Worm (Caenorhabditis elegans): ENCODE measurements around the gene H25K10.1.

The H25K10.1 gene

ce11 chrIV:16230464-16230863, 28.3 kb downstream of the H25K10.1 start:
- TF ChIP-seq hrde-1 (tag; optimal IDR thresholded peaks at IDR 0.05; ENCODE audit: borderline replicate concordance) (no peak), let-526 (GFP tag; IDR thresholded peaks at IDR 0.05) (no peak), T07F8.4 (tag; optimal IDR thresholded peaks at IDR 0.05) (no peak), Y53F4B.3 (GFP tag; IDR thresholded peaks at IDR 0.05) (no peak), unc-62 (GFP tag; optimal IDR thresholded peaks at IDR 0.05) (no peak), hlh-12 (tag; optimal IDR thresholded peaks at IDR 0.05) (no peak), xnd-1 (tag; optimal IDR thresholded peaks at IDR 0.05) (no peak), lsl-1 (GFP tag; optimal IDR thresholded peaks at IDR 0.05) (no peak), tbp1 (GFP tag; optimal IDR thresholded peaks at IDR 0.05) (no peak), nfya-1 (tag; optimal IDR thresholded peaks at IDR 0.05; ENCODE audit: borderline replicate concordance, insufficient read depth) (no peak), Y79H2A.3 (GFP tag; conservative IDR thresholded peaks at IDR 0.05) (no peak)

ce11 chrIV:16233028-16233427, 30.9 kb downstream of the H25K10.1 start, which contains the start of the genes hpa-1 and irld-39:
hpa-1 (minus strand) TSS chrIV:16233128.
irld-39 (plus strand) TSS chrIV:16233148.
- TF ChIP-seq ztf-28 (GFP tag; IDR thresholded peaks at IDR 0.05) (no peak), hlh-12 (tag; optimal IDR thresholded peaks at IDR 0.05) (no peak), nfya-1 (tag; optimal IDR thresholded peaks at IDR 0.05; ENCODE audit: borderline replicate concordance, insufficient read depth) (no peak), hmg-20 (GFP tag; IDR thresholded peaks at IDR 0.05) (no peak), lsl-1 (GFP tag; optimal IDR thresholded peaks at IDR 0.05) (no peak), Y79H2A.3 (GFP tag; conservative IDR thresholded peaks at IDR 0.05) (no peak), nhr-27 (tag; optimal IDR thresholded peaks at IDR 0.05) (no peak), Y67H2A.10 (GFP tag; conservative IDR thresholded peaks at IDR 0.05) (no peak), F23B12.7 (tag; optimal IDR thresholded peaks at IDR 0.05; ENCODE audit: insufficient read depth) (no peak), ets-4 (GFP tag; optimal IDR thresholded peaks at IDR 0.05) (no peak), lin-40 (tag; optimal IDR thresholded peaks at IDR 0.05) (no peak), Y95B8A.8 (GFP tag; IDR thresholded peaks at IDR 0.05) (no peak), egl-44 (GFP tag; IDR thresholded peaks at IDR 0.05) (no peak), madf-3 (GFP tag; IDR thresholded peaks at IDR 0.05) (no peak), athp-1 (tag; optimal IDR thresholded peaks at IDR 0.05) (no peak), mel-28 (tag; optimal IDR thresholded peaks at IDR 0.05; ENCODE audit: borderline replicate concordance) (no peak)

ce11 chrIV:16236827-16237226, 34.7 kb downstream of the H25K10.1 start:
- TF ChIP-seq snpc-4 (GFP tag; optimal IDR thresholded peaks at IDR 0.05), result no peak
- TF ChIP-seq snpc-4 (tag; optimal IDR thresholded peaks at IDR 0.05), result peak in 3 of 4 experiments; percentile 48 to 65 (median 58)
- TF ChIP-seq nfyb-1 (GFP tag; IDR thresholded peaks at IDR 0.05), result no peak
- no peak for TF ChIP-seq F37B4.10 (GFP tag; IDR thresholded peaks at IDR 0.05)
- TF ChIP-seq gei-17 (GFP tag; optimal IDR thresholded peaks at IDR 0.05), result no peak
- 0 out of 2 replicates have a peak, but pooled peaks have one; percentile 56 for TF ChIP-seq attf-6 (GFP tag; IDR thresholded peaks at IDR 0.05)
- TF ChIP-seq cebp-1 (GFP tag; IDR thresholded peaks at IDR 0.05), result no peak
- no peak for TF ChIP-seq cebp-1 (tag; optimal IDR thresholded peaks at IDR 0.05)
- TF ChIP-seq ets-4 (GFP tag; optimal IDR thresholded peaks at IDR 0.05), result no peak
- no peak for TF ChIP-seq mel-28 (tag; optimal IDR thresholded peaks at IDR 0.05; ENCODE audit: borderline replicate concordance)
- TF ChIP-seq hmg-1.2 (GFP tag; IDR thresholded peaks at IDR 0.05), result no peak

ce11 chrIV:16238555-16238954, 36.4 kb downstream of the H25K10.1 start, which contains the start of gene srw-61:
srw-61 (minus strand) TSS chrIV:16238655.
- TF ChIP-seq aptf-2 (GFP tag; conservative IDR thresholded peaks at IDR 0.05) (no peak), cebp-1 (GFP tag; IDR thresholded peaks at IDR 0.05) (no peak), cebp-1 (tag; optimal IDR thresholded peaks at IDR 0.05) (no peak), F23B12.7 (tag; optimal IDR thresholded peaks at IDR 0.05; ENCODE audit: insufficient read depth) (no peak), F10E7.11 (tag; optimal IDR thresholded peaks at IDR 0.05) (no peak), Y95B8A.8 (GFP tag; IDR thresholded peaks at IDR 0.05) (no peak), attf-3 (GFP tag; conservative IDR thresholded peaks at IDR 0.05) (no peak)

All from whole organism, young adult.